Worm (Caenorhabditis elegans) whole organism, mixed stage, embryonic: ENCODE measurements around the gene prp-38.

Experiments used
- ceh-83 ChIP-seq: fragments of 200-800 bp; sonication (Bioruptor generic); optimal IDR thresholded peaks from 2 replicates; lab custom pipeline; 2018; ENCODE audit warnings: mild to moderate bottlenecking, missing genetic modification characterization, missing compliant biosample characterization
- ces-1 ChIP-seq: fragments of 150-350 bp; optimal IDR thresholded peaks from 2 replicates; lab custom pipeline; 2014; ENCODE audit warnings: missing biosample characterization, missing genetic modification reagents, missing genetic modification characterization
- elt-1 ChIP-seq: sonication (generic microtip); optimal IDR thresholded peaks from 2 replicates; lab custom pipeline; 2017; ENCODE audit warnings: missing genetic modification characterization, mild to moderate bottlenecking, missing compliant biosample characterization, antibody characterized with exemption, moderate library complexity, borderline replicate concordance; ENCODE audit not compliant: insufficient read depth
- lin-13 ChIP-seq: fragments of 150-350 bp; optimal IDR thresholded peaks from 2 replicates; lab custom pipeline; 2014; ENCODE audit warnings: missing biosample characterization, missing genetic modification characterization
- lsy-2 ChIP-seq: fragments of 150-350 bp; optimal IDR thresholded peaks from 2 replicates; lab custom pipeline; 2014; ENCODE audit warnings: missing biosample characterization, missing genetic modification characterization
- mab-5 ChIP-seq: fragments of 150-350 bp; optimal IDR thresholded peaks from 2 replicates; lab custom pipeline; 2014; ENCODE audit warnings: missing biosample characterization, missing genetic modification characterization
- nhr-237 ChIP-seq: fragments of 150-350 bp; optimal IDR thresholded peaks from 2 replicates; lab custom pipeline; 2014; ENCODE audit warnings: missing biosample characterization, missing genetic modification characterization
- nhr-28 ChIP-seq: fragments of 150-350 bp; optimal IDR thresholded peaks from 2 replicates; lab custom pipeline; 2014; ENCODE audit warnings: missing biosample characterization, missing genetic modification characterization
- nhr-76 ChIP-seq: sonication (generic microtip); optimal IDR thresholded peaks from 2 replicates; lab custom pipeline; 2017; ENCODE audit warnings: missing biosample characterization, missing genetic modification characterization
- snpc-4 ChIP-seq: fragments of 150-350 bp; optimal IDR thresholded peaks from 2 replicates; lab custom pipeline; 2014; ENCODE audit warnings: missing biosample characterization, missing genetic modification characterization
- sptf-1 ChIP-seq: sonication (generic microtip); optimal IDR thresholded peaks from 2 replicates; lab custom pipeline; 2017; ENCODE audit warnings: mild to moderate bottlenecking, missing genetic modification characterization, moderate library complexity, missing compliant biosample characterization
- tbx-8 ChIP-seq: fragments of 200-800 bp; sonication (Bioruptor generic); optimal IDR thresholded peaks from 2 replicates; lab custom pipeline; 2018; ENCODE audit warnings: mild to moderate bottlenecking, missing genetic modification characterization, moderate library complexity, missing compliant biosample characterization
- unc-62 ChIP-seq: fragments of 150-350 bp; optimal IDR thresholded peaks from 2 replicates; lab custom pipeline; 2014; ENCODE audit warnings: missing biosample characterization, missing genetic modification reagents, missing genetic modification characterization
- ztf-11 ChIP-seq: fragments of 150-350 bp; optimal IDR thresholded peaks from 2 replicates; lab custom pipeline; 2014; ENCODE audit warnings: missing biosample characterization, missing genetic modification characterization

ce11 chrV:10838204-10838603, 32.4 kb upstream of the prp-38 start:
- TF ChIP-seq mab-5 (tag; lab: Kevin White, UChicago), result no peak
- no peak for TF ChIP-seq nhr-237 (tag; lab: Kevin White, UChicago)
- no peak for TF ChIP-seq ces-1 (GFP tag; lab: Kevin White, UChicago)
- TF ChIP-seq nhr-28 (tag; lab: Kevin White, UChicago), result no peak
- TF ChIP-seq tbx-8 (GFP tag; lab: Kevin White, UChicago), result no peak
- no peak for TF ChIP-seq lsy-2 (tag; lab: Kevin White, UChicago)
- no peak for TF ChIP-seq ztf-11 (tag; lab: Kevin White, UChicago)
- TF ChIP-seq ceh-83 (GFP tag; lab: Kevin White, UChicago), result no peak
- TF ChIP-seq lin-13 (tag; lab: Kevin White, UChicago), result no peak
- no peak for TF ChIP-seq nhr-76 (tag; lab: Kevin White, UChicago)
- no peak for TF ChIP-seq snpc-4 (tag; lab: Kevin White, UChicago)
- no peak for TF ChIP-seq elt-1
- TF ChIP-seq sptf-1, result no peak
- TF ChIP-seq unc-62, result no peak
